Worm (Caenorhabditis elegans) whole organism, L1 larva: ENCODE measurements around the gene ceh-57.
A peak's percentile ranks its signal among the peaks of the same experiment; 100 is the strongest.

ENCODE experiments used
- C04F5.9 ChIP-seq: sonication (generic microtip); optimal IDR thresholded peaks from 2 replicates; lab custom pipeline; 2016; ENCODE audit warnings: missing genetic modification characterization, missing compliant biosample characterization
- C16A3.4 ChIP-seq: fragments of 150-350 bp; optimal IDR thresholded peaks from 2 replicates; lab custom pipeline; 2014; ENCODE audit warnings: missing biosample characterization, missing genetic modification characterization
- F16B12.6 ChIP-seq: fragments of 150-350 bp; optimal IDR thresholded peaks from 2 replicates; lab custom pipeline; 2014; ENCODE audit warnings: missing biosample characterization, missing genetic modification characterization
- aha-1 ChIP-seq: fragments of 150-350 bp; optimal IDR thresholded peaks from 2 replicates; lab custom pipeline; 2014; ENCODE audit warnings: missing biosample characterization, missing genetic modification characterization
- alr-1 ChIP-seq: fragments of 200-800 bp; sonication (Bioruptor generic); optimal IDR thresholded peaks from 2 replicates; lab custom pipeline; 2018; ENCODE audit warnings: borderline replicate concordance, mild to moderate bottlenecking, missing genetic modification characterization, missing compliant biosample characterization
- aly-2 ChIP-seq: fragments of 150-350 bp; optimal IDR thresholded peaks from 2 replicates; lab custom pipeline; 2014; ENCODE audit warnings: missing biosample characterization, missing genetic modification characterization
- ceh-82 ChIP-seq, 3 experiments: fragments of 150-350 bp in 1 of 3; sonication (generic microtip) in 2 of 3; optimal IDR thresholded peaks; 2 replicates each; lab custom pipeline; 2014 to 2017; ENCODE audit warnings: missing biosample characterization in 3 of 3, missing genetic modification characterization in 3 of 3
- ceh-90 ChIP-seq: sonication (generic microtip); optimal IDR thresholded peaks from 2 replicates; lab custom pipeline; 2016; ENCODE audit warnings: missing genetic modification characterization, missing compliant biosample characterization
- ces-1 ChIP-seq: fragments of 150-350 bp; optimal IDR thresholded peaks from 2 replicates; lab custom pipeline; 2014; ENCODE audit warnings: missing biosample characterization, missing genetic modification reagents, missing genetic modification characterization
- egl-13 ChIP-seq: sonication (generic microtip); optimal IDR thresholded peaks from 2 replicates; lab custom pipeline; 2016; ENCODE audit warnings: missing genotype, missing genetic modification reagents, missing genetic modification characterization, missing compliant biosample characterization
- egl-27 ChIP-seq, 2 experiments: fragments of 150-350 bp in 1 of 2; sonication (generic microtip); optimal IDR thresholded peaks; 3 replicates each; lab custom pipeline; 2017 to 2018; ENCODE audit warnings: missing biosample characterization in 2 of 2, missing genetic modification characterization in 2 of 2, missing genetic modification reagents in 2 of 2
- elt-3 ChIP-seq, 6 experiments: fragments of 150-350 bp in 1 of 6; sonication (generic microtip); optimal IDR thresholded peaks; 2 replicates each; lab custom pipeline; 2017 to 2018; ENCODE audit warnings: missing biosample characterization in 6 of 6, missing genetic modification characterization in 6 of 6, inconsistent platforms in 1 of 6
- ets-5 ChIP-seq: fragments of 200-800 bp; sonication (Bioruptor generic); IDR thresholded peaks from 2 replicates; pipeline ENCODE4 v1.3.6; 2022; ENCODE audit warnings: missing genetic modification characterization, missing compliant biosample characterization
- fos-1 ChIP-seq: fragments of 150-350 bp; optimal IDR thresholded peaks from 2 replicates; lab custom pipeline; 2014; ENCODE audit warnings: missing biosample characterization, missing genetic modification characterization
- hlh-17 ChIP-seq: fragments of 200-800 bp; sonication (Bioruptor generic); optimal IDR thresholded peaks from 2 replicates; lab custom pipeline; 2018; ENCODE audit warnings: missing genetic modification characterization, mild to moderate bottlenecking, missing compliant biosample characterization, moderate library complexity, borderline replicate concordance
- hpl-2 ChIP-seq: fragments of 150-350 bp; optimal IDR thresholded peaks from 2 replicates; lab custom pipeline; 2014; ENCODE audit warnings: missing biosample characterization, missing genetic modification reagents, missing genetic modification characterization
- irx-1 ChIP-seq: sonication (generic microtip); optimal IDR thresholded peaks from 2 replicates; lab custom pipeline; 2016; ENCODE audit warnings: missing genetic modification characterization, missing compliant biosample characterization
- isw-1 ChIP-seq: fragments of 200-800 bp; sonication (Bioruptor generic); IDR thresholded peaks from 2 replicates; pipeline ENCODE4 v1.3.6; 2022; ENCODE audit warnings: missing genetic modification characterization, missing compliant biosample characterization
- jun-1 ChIP-seq: fragments of 150-350 bp; optimal IDR thresholded peaks from 2 replicates; lab custom pipeline; 2014; ENCODE audit warnings: missing biosample characterization, missing genetic modification reagents, missing genetic modification characterization
- lin-13 ChIP-seq: fragments of 150-350 bp; optimal IDR thresholded peaks from 2 replicates; lab custom pipeline; 2014; ENCODE audit warnings: missing biosample characterization, missing genetic modification reagents, missing genetic modification characterization
- lin-15B ChIP-seq: fragments of 150-350 bp; sonication (generic microtip); optimal IDR thresholded peaks from 3 replicates; lab custom pipeline; 2014; ENCODE audit warnings: missing biosample characterization, missing genetic modification characterization
- lin-35 ChIP-seq, 2 experiments: fragments of 150-350 bp; optimal IDR thresholded peaks; 2 replicates each; lab custom pipeline; 2014; ENCODE audit warnings: missing biosample characterization in 2 of 2, missing genetic modification characterization in 2 of 2, missing genetic modification reagents in 2 of 2
- lin-39 ChIP-seq: fragments of 150-350 bp; optimal IDR thresholded peaks from 2 replicates; lab custom pipeline; 2014; ENCODE audit warnings: missing biosample characterization, missing genetic modification reagents, missing genetic modification characterization
- lsy-2 ChIP-seq, 2 experiments: fragments of 150-350 bp; optimal IDR thresholded peaks; 2 replicates each; lab custom pipeline; 2014; ENCODE audit warnings: missing biosample characterization in 2 of 2, missing genetic modification characterization in 2 of 2
- mab-9 ChIP-seq: fragments of 200-800 bp; sonication (Bioruptor generic); IDR thresholded peaks from 2 replicates; pipeline ENCODE4 v1.3.6; 2022; ENCODE audit warnings: missing genetic modification reagents, missing genetic modification characterization, missing compliant biosample characterization
- mep-1 ChIP-seq: fragments of 150-350 bp; optimal IDR thresholded peaks from 2 replicates; lab custom pipeline; 2014; ENCODE audit warnings: missing biosample characterization, missing genetic modification characterization
- nhr-19 ChIP-seq: fragments of 200-800 bp; sonication (Bioruptor generic); conservative IDR thresholded peaks from 2 replicates; pipeline ENCODE4 v1.3.6; 2022; ENCODE audit warnings: missing genetic modification characterization, missing compliant biosample characterization
- nhr-237 ChIP-seq: fragments of 150-350 bp; optimal IDR thresholded peaks from 2 replicates; lab custom pipeline; 2014; ENCODE audit warnings: missing biosample characterization, missing genetic modification characterization
- nhr-47 ChIP-seq: sonication (generic microtip); optimal IDR thresholded peaks from 2 replicates; lab custom pipeline; 2016; ENCODE audit warnings: mild to moderate bottlenecking, missing genetic modification characterization, moderate library complexity, missing compliant biosample characterization
- nhr-71 ChIP-seq: sonication (generic microtip); optimal IDR thresholded peaks from 2 replicates; lab custom pipeline; 2016; ENCODE audit warnings: mild to moderate bottlenecking, missing genetic modification characterization, moderate library complexity, missing compliant biosample characterization
- nhr-90 ChIP-seq: sonication (generic microtip); optimal IDR thresholded peaks from 2 replicates; lab custom pipeline; 2016; ENCODE audit warnings: mild to moderate bottlenecking, missing genetic modification characterization, missing compliant biosample characterization; ENCODE audit not compliant: poor library complexity
- pax-3 ChIP-seq: fragments of 200-800 bp; sonication (Bioruptor generic); optimal IDR thresholded peaks from 2 replicates; lab custom pipeline; 2018; ENCODE audit warnings: mild to moderate bottlenecking, missing genetic modification characterization, moderate library complexity, missing compliant biosample characterization
- pqm-1 ChIP-seq: sonication (generic microtip); optimal IDR thresholded peaks from 3 replicates; lab custom pipeline; 2017; ENCODE audit warnings: missing biosample characterization, missing genetic modification characterization
- rnt-1 ChIP-seq: sonication (generic microtip); optimal IDR thresholded peaks from 2 replicates; lab custom pipeline; 2016; ENCODE audit warnings: mild to moderate bottlenecking, missing genetic modification characterization, moderate library complexity, missing compliant biosample characterization
- snpc-4 ChIP-seq: fragments of 150-350 bp; optimal IDR thresholded peaks from 2 replicates; lab custom pipeline; 2014; ENCODE audit warnings: missing biosample characterization, missing genetic modification characterization
- snu-23 ChIP-seq: sonication (generic microtip); optimal IDR thresholded peaks from 2 replicates; lab custom pipeline; 2016; ENCODE audit warnings: missing genetic modification characterization, missing compliant biosample characterization
- sox-4 ChIP-seq: sonication (generic microtip); optimal IDR thresholded peaks from 2 replicates; lab custom pipeline; 2016; ENCODE audit warnings: missing genetic modification characterization, missing compliant biosample characterization
- sptf-1 ChIP-seq: fragments of 150-350 bp; optimal IDR thresholded peaks from 2 replicates; lab custom pipeline; 2014; ENCODE audit warnings: missing biosample characterization, missing genetic modification characterization
- swsn-7 ChIP-seq: sonication (generic microtip); optimal IDR thresholded peaks from 2 replicates; lab custom pipeline; 2016; ENCODE audit warnings: missing genetic modification characterization, missing compliant biosample characterization
- tbx-2 ChIP-seq: sonication (generic microtip); optimal IDR thresholded peaks from 2 replicates; lab custom pipeline; 2016; ENCODE audit warnings: missing genetic modification characterization, missing compliant biosample characterization
- tlp-1 ChIP-seq: fragments of 150-350 bp; optimal IDR thresholded peaks from 2 replicates; lab custom pipeline; 2014; ENCODE audit warnings: missing biosample characterization, missing genetic modification characterization
- unc-130 ChIP-seq: fragments of 150-350 bp; optimal IDR thresholded peaks from 2 replicates; lab custom pipeline; 2017; ENCODE audit warnings: missing biosample characterization, missing genetic modification characterization, inconsistent platforms
- unc-30 ChIP-seq: sonication (generic microtip); optimal IDR thresholded peaks from 2 replicates; lab custom pipeline; 2017; ENCODE audit warnings: missing biosample characterization, missing genetic modification characterization
- unc-86 ChIP-seq: sonication (generic microtip); optimal IDR thresholded peaks from 2 replicates; lab custom pipeline; 2016; ENCODE audit warnings: missing genetic modification characterization, missing compliant biosample characterization
- unc-98 ChIP-seq: fragments of 200-800 bp; sonication (Bioruptor generic); IDR thresholded peaks from 2 replicates; pipeline ENCODE4 v1.3.6; 2022; ENCODE audit warnings: missing genetic modification characterization, missing compliant biosample characterization
- vab-15 ChIP-seq: sonication (generic microtip); optimal IDR thresholded peaks from 2 replicates; lab custom pipeline; 2017; ENCODE audit warnings: missing genotype, mild to moderate bottlenecking, missing genetic modification characterization, missing compliant biosample characterization
- xbp-1 ChIP-seq: sonication (generic microtip); optimal IDR thresholded peaks from 2 replicates; lab custom pipeline; 2016; ENCODE audit warnings: missing genetic modification characterization, missing compliant biosample characterization
- zag-1 ChIP-seq: fragments of 150-350 bp; optimal IDR thresholded peaks from 2 replicates; lab custom pipeline; 2014; ENCODE audit warnings: missing biosample characterization, missing genetic modification characterization
- zip-4 ChIP-seq: fragments of 200-800 bp; sonication (Bioruptor generic); optimal IDR thresholded peaks from 2 replicates; lab custom pipeline; 2018; ENCODE audit warnings: mild to moderate bottlenecking, missing genetic modification characterization, moderate library complexity, missing compliant biosample characterization
- ztf-11 ChIP-seq, 2 experiments: sonication (generic microtip); optimal IDR thresholded peaks; 2 replicates each; lab custom pipeline; 2016 to 2017; ENCODE audit warnings: missing genetic modification characterization in 2 of 2, missing biosample characterization in 1 of 2, missing compliant biosample characterization in 1 of 2
- ztf-4 ChIP-seq: fragments of 150-350 bp; optimal IDR thresholded peaks from 2 replicates; lab custom pipeline; 2014; ENCODE audit warnings: missing biosample characterization, missing genetic modification characterization

Gene ceh-57

ce11 chrII:10390250-10390821 lies 23.2 kb upstream of the ceh-57 start (continued):
- TF ChIP-seq ceh-82 (tag; optimal IDR thresholded peaks at IDR 0.05; lab: Kevin White, UChicago) = no peak
- no peak for TF ChIP-seq zag-1 (tag; lab: Kevin White, UChicago)
- no peak for TF ChIP-seq ets-5 (GFP tag; lab: Robert Waterston, UW)
- TF ChIP-seq hlh-17 (GFP tag; lab: Kevin White, UChicago) = no peak
- TF ChIP-seq pqm-1 (tag; lab: Kevin White, UChicago) = no peak
- peak; percentile 63 for TF ChIP-seq nhr-19 (GFP tag; lab: Robert Waterston, UW)
- peak; percentile 79 for TF ChIP-seq nhr-71
- no peak for TF ChIP-seq unc-98 (GFP tag; lab: Robert Waterston, UW)
- TF ChIP-seq rnt-1 (tag; lab: Kevin White, UChicago) = peak; percentile 59
- TF ChIP-seq aly-2 (tag; lab: Kevin White, UChicago) = no peak
- TF ChIP-seq xbp-1 (tag; lab: Kevin White, UChicago) = no peak
- TF ChIP-seq snu-23 (GFP tag; lab: Kevin White, UChicago) = peak; percentile 68
- TF ChIP-seq hpl-2 (GFP tag; lab: Kevin White, UChicago) = no peak
- peak; percentile 52 to 60 for TF ChIP-seq lsy-2 (tag; optimal IDR thresholded peaks at IDR 0.05; lab: Kevin White, UChicago)
- peak; percentile 4 for TF ChIP-seq pax-3 (tag; lab: Kevin White, UChicago)
- no peak for TF ChIP-seq aha-1
- TF ChIP-seq ces-1 (GFP tag; lab: Kevin White, UChicago) = no peak
- TF ChIP-seq irx-1 (tag; lab: Kevin White, UChicago) = no peak
- no peak for TF ChIP-seq ztf-11 (tag; optimal IDR thresholded peaks at IDR 0.05; lab: Kevin White, UChicago)
- no peak for TF ChIP-seq jun-1 (tag; lab: Kevin White, UChicago)
- no peak for TF ChIP-seq alr-1
- no peak for TF ChIP-seq unc-86 (tag; lab: Kevin White, UChicago)
- no peak for TF ChIP-seq mab-9
- peak in 1 of 2 experiments; percentile 76 for TF ChIP-seq lin-35 (GFP tag; optimal IDR thresholded peaks at IDR 0.05; lab: Kevin White, UChicago)
- TF ChIP-seq lin-13 (GFP tag; lab: Kevin White, UChicago) = no peak
- no peak for TF ChIP-seq sptf-1 (tag; lab: Kevin White, UChicago)
- no peak for TF ChIP-seq isw-1 (GFP tag; lab: Robert Waterston, UW)
- peak; percentile 32 for TF ChIP-seq nhr-47
- TF ChIP-seq nhr-237 (tag; lab: Kevin White, UChicago) = no peak
- TF ChIP-seq C04F5.9 (tag; lab: Kevin White, UChicago) = no peak
- no peak for TF ChIP-seq ceh-90 (tag; lab: Kevin White, UChicago)
- TF ChIP-seq egl-27 (tag; optimal IDR thresholded peaks at IDR 0.05; lab: Kevin White, UChicago) = no peak
- TF ChIP-seq sox-4 (tag; lab: Kevin White, UChicago) = no peak
- peak; percentile 46 for TF ChIP-seq ztf-4
- peak in 3 of 6 experiments; percentile 9 to 86 (median 71) for TF ChIP-seq elt-3 (tag; optimal IDR thresholded peaks at IDR 0.05; lab: Kevin White, UChicago)
- TF ChIP-seq lin-39 = no peak
- TF ChIP-seq swsn-7 = no peak
- TF ChIP-seq, all 84 proteins: peak for 26

ce11 chrII:10389776-10390175 lies 22.7 kb upstream of the ceh-57 start:
- TF ChIP-seq hpl-2 (GFP tag; lab: Kevin White, UChicago) (no peak), lin-15B (tag; lab: Kevin White, UChicago) (no peak), mep-1 (tag; lab: Kevin White, UChicago) (peak; percentile 48), zag-1 (tag; lab: Kevin White, UChicago) (no peak), C04F5.9 (tag; lab: Kevin White, UChicago) (no peak), irx-1 (tag; lab: Kevin White, UChicago) (no peak), unc-30 (tag; lab: Kevin White, UChicago) (no peak), C16A3.4 (tag; lab: Kevin White, UChicago) (peak; percentile 9), snpc-4 (tag; lab: Kevin White, UChicago) (no peak), zip-4 (no peak), fos-1 (no peak), egl-13 (tag; lab: Kevin White, UChicago) (no peak), ceh-90 (tag; lab: Kevin White, UChicago) (no peak), vab-15 (tag; lab: Kevin White, UChicago) (no peak), nhr-237 (tag; lab: Kevin White, UChicago) (no peak), lin-35 (GFP tag; optimal IDR thresholded peaks at IDR 0.05; lab: Kevin White, UChicago) (peak in 1 of 2 experiments; percentile 61), unc-98 (GFP tag; lab: Robert Waterston, UW) (no peak), unc-130 (tag; lab: Kevin White, UChicago) (peak; percentile 4), tlp-1 (tag; lab: Kevin White, UChicago) (no peak), tbx-2 (tag; lab: Kevin White, UChicago) (peak; percentile 22), F16B12.6 (no peak), mab-9 (no peak), isw-1 (GFP tag; lab: Robert Waterston, UW) (no peak), ztf-4 (peak; percentile 12), nhr-90 (peak; percentile 12), unc-86 (tag; lab: Kevin White, UChicago) (no peak), nhr-19 (GFP tag; lab: Robert Waterston, UW) (peak; percentile 86)
